Worm (Caenorhabditis elegans) whole organism, L3 larva: Measurements from ENCODE around the gene srr-8.

Experiments used
- R02D3.7 ChIP-seq: fragments of 150-350 bp; optimal IDR thresholded peaks from 2 replicates; lab custom pipeline; 2014; ENCODE audit warnings: missing biosample characterization, missing genetic modification characterization
- ZK546.5 ChIP-seq: sonication (generic microtip); optimal IDR thresholded peaks from 2 replicates; lab custom pipeline; 2017; ENCODE audit warnings: missing biosample characterization, missing genetic modification characterization
- ama-1 ChIP-seq: fragments of 150-350 bp; optimal IDR thresholded peaks from 2 replicates; lab custom pipeline; 2018
- ceh-9 ChIP-seq: sonication (generic microtip); optimal IDR thresholded peaks from 2 replicates; lab custom pipeline; 2018; ENCODE audit warnings: missing biosample characterization, missing genetic modification characterization
- daf-12 ChIP-seq: fragments of 150-350 bp; optimal IDR thresholded peaks from 2 replicates; lab custom pipeline; 2014; ENCODE audit warnings: missing biosample characterization, missing genetic modification reagents, missing genetic modification characterization
- egl-27 ChIP-seq: sonication (generic microtip); optimal IDR thresholded peaks from 4 replicates; lab custom pipeline; 2017; ENCODE audit warnings: missing biosample characterization, missing genetic modification reagents, missing genetic modification characterization
- elt-1 ChIP-seq: fragments of 150-350 bp; optimal IDR thresholded peaks from 2 replicates; lab custom pipeline; 2014; ENCODE audit warnings: missing biosample characterization, missing genetic modification characterization
- elt-2 ChIP-seq: sonication (generic microtip); optimal IDR thresholded peaks from 2 replicates; lab custom pipeline; 2016; ENCODE audit warnings: missing genetic modification reagents, mild to moderate bottlenecking, missing genetic modification characterization, missing compliant biosample characterization
- elt-3 ChIP-seq, 3 experiments: fragments of 150-350 bp in 1 of 3; sonication (generic microtip) in 2 of 3; optimal IDR thresholded peaks; 2 replicates in 2 of 3; 4 replicates in 1 of 3; lab custom pipeline; 2014 to 2017; ENCODE audit warnings: missing biosample characterization in 3 of 3, missing genetic modification characterization in 3 of 3
- eor-1 ChIP-seq, 2 experiments: fragments of 150-350 bp; optimal IDR thresholded peaks; 2 replicates each; lab custom pipeline; 2014 to 2018; ENCODE audit warnings: missing biosample characterization in 2 of 2, missing genetic modification characterization in 2 of 2
- fkh-10 ChIP-seq: sonication (generic microtip); optimal IDR thresholded peaks from 2 replicates; lab custom pipeline; 2017; ENCODE audit warnings: missing biosample characterization, missing genetic modification reagents, missing genetic modification characterization
- jun-1 ChIP-seq: fragments of 150-350 bp; optimal IDR thresholded peaks from 2 replicates; lab custom pipeline; 2014; ENCODE audit warnings: missing biosample characterization, missing genetic modification reagents, missing genetic modification characterization
- lin-15B ChIP-seq: fragments of 150-350 bp; optimal IDR thresholded peaks from 2 replicates; lab custom pipeline; 2014; ENCODE audit warnings: missing biosample characterization, missing genetic modification characterization
- lin-39 ChIP-seq: fragments of 150-350 bp; optimal IDR thresholded peaks from 2 replicates; lab custom pipeline; 2018; ENCODE audit warnings: missing biosample characterization, missing genetic modification reagents, missing genetic modification characterization
- lsy-12 ChIP-seq: sonication (generic microtip); optimal IDR thresholded peaks from 2 replicates; lab custom pipeline; 2016; ENCODE audit warnings: mild to moderate bottlenecking, missing genetic modification characterization, missing compliant biosample characterization
- mdl-1 ChIP-seq: fragments of 150-350 bp; optimal IDR thresholded peaks from 2 replicates; lab custom pipeline; 2014; ENCODE audit warnings: missing biosample characterization, missing genetic modification characterization
- mml-1 ChIP-seq: fragments of 150-350 bp; sonication (generic microtip); optimal IDR thresholded peaks from 3 replicates; lab custom pipeline; 2014; ENCODE audit warnings: missing biosample characterization, missing genetic modification characterization
- nfya-1 ChIP-seq: sonication (generic microtip); optimal IDR thresholded peaks from 2 replicates; lab custom pipeline; 2017; ENCODE audit warnings: missing genetic modification characterization, mild to moderate bottlenecking, missing compliant biosample characterization, antibody characterized with exemption, moderate library complexity; ENCODE audit not compliant: insufficient read depth
- nhr-11 ChIP-seq: fragments of 150-350 bp; optimal IDR thresholded peaks from 2 replicates; lab custom pipeline; 2014; ENCODE audit warnings: missing biosample characterization, missing genetic modification characterization
- nhr-12 ChIP-seq: fragments of 150-350 bp; optimal IDR thresholded peaks from 2 replicates; lab custom pipeline; 2014; ENCODE audit warnings: missing biosample characterization, missing genetic modification characterization
- nhr-23 ChIP-seq: fragments of 150-350 bp; optimal IDR thresholded peaks from 2 replicates; lab custom pipeline; 2014; ENCODE audit warnings: missing biosample characterization, missing genetic modification reagents, missing genetic modification characterization
- nhr-28 ChIP-seq: fragments of 150-350 bp; optimal IDR thresholded peaks from 2 replicates; lab custom pipeline; 2014; ENCODE audit warnings: missing biosample characterization, missing genetic modification characterization
- nhr-43 ChIP-seq: sonication (generic microtip); optimal IDR thresholded peaks from 2 replicates; lab custom pipeline; 2016; ENCODE audit warnings: mild to moderate bottlenecking, missing genetic modification characterization, missing compliant biosample characterization; ENCODE audit not compliant: poor library complexity, severe bottlenecking
- nhr-67 ChIP-seq: fragments of 150-350 bp; optimal IDR thresholded peaks from 2 replicates; lab custom pipeline; 2014; ENCODE audit warnings: missing biosample characterization, missing genetic modification characterization
- nhr-76 ChIP-seq: fragments of 150-350 bp; sonication (generic microtip); optimal IDR thresholded peaks from 5 replicates; lab custom pipeline; 2014; ENCODE audit warnings: missing biosample characterization, missing genetic modification characterization
- nhr-77 ChIP-seq: fragments of 150-350 bp; optimal IDR thresholded peaks from 2 replicates; lab custom pipeline; 2014; ENCODE audit warnings: missing biosample characterization, missing genetic modification characterization
- pha-4 ChIP-seq: fragments of 150-350 bp; optimal IDR thresholded peaks from 2 replicates; lab custom pipeline; 2014; ENCODE audit warnings: missing biosample characterization, missing genetic modification reagents, missing genetic modification characterization
- pqm-1 ChIP-seq: fragments of 150-350 bp; optimal IDR thresholded peaks from 2 replicates; lab custom pipeline; 2017; ENCODE audit warnings: missing biosample characterization, missing genetic modification characterization, inconsistent platforms
- sea-2 ChIP-seq: fragments of 150-350 bp; sonication (generic microtip); optimal IDR thresholded peaks from 4 replicates; lab custom pipeline; 2014; ENCODE audit warnings: missing biosample characterization, missing genetic modification reagents, missing genetic modification characterization
- skn-1 ChIP-seq: fragments of 150-350 bp; optimal IDR thresholded peaks from 2 replicates; lab custom pipeline; 2014; ENCODE audit warnings: missing biosample characterization, missing genetic modification characterization
- tbx-2 ChIP-seq: sonication (generic microtip); optimal IDR thresholded peaks from 2 replicates; lab custom pipeline; 2016; ENCODE audit warnings: mild to moderate bottlenecking, missing genetic modification characterization, missing compliant biosample characterization
- unc-62 ChIP-seq: fragments of 150-350 bp; sonication (generic microtip); optimal IDR thresholded peaks from 4 replicates; lab custom pipeline; 2014; ENCODE audit warnings: missing biosample characterization, missing genetic modification reagents, missing genetic modification characterization
- zag-1 ChIP-seq: fragments of 150-350 bp; optimal IDR thresholded peaks from 2 replicates; lab custom pipeline; 2014; ENCODE audit warnings: missing biosample characterization, missing genetic modification characterization
- ztf-11 ChIP-seq: fragments of 150-350 bp; optimal IDR thresholded peaks from 2 replicates; lab custom pipeline; 2014; ENCODE audit warnings: missing biosample characterization, missing genetic modification characterization

The srr-8 gene

ce11 chrV:5030715-5031114 lies 29.2 kb downstream of the srr-8 start, which contains the start of gene swt-7:
Gene swt-7 (minus strand): TSS chrV:5030815.
- no peak for TF ChIP-seq lsy-12 (tag; lab: Kevin White, UChicago)
- no peak for TF ChIP-seq fkh-10
- no peak for TF ChIP-seq ama-1 (lab: Kevin White, UChicago)
- no peak for TF ChIP-seq egl-27 (tag; lab: Kevin White, UChicago)

ce11 chrV:5031764-5032163 lies 30.3 kb downstream of the srr-8 start:
- TF ChIP-seq skn-1 (tag; lab: Kevin White, UChicago): no peak
- peak; percentile 66 for TF ChIP-seq elt-2 (tag; lab: Kevin White, UChicago)
- TF ChIP-seq, all 47 proteins: peak for 1

- no peak for TF ChIP-seq elt-1
- TF ChIP-seq nhr-23: peak; percentile 42
- peak; percentile 58 for TF ChIP-seq mml-1
- TF ChIP-seq daf-12 (tag; lab: Kevin White, UChicago): no peak
- TF ChIP-seq pha-4: peak; percentile 11
- no peak for TF ChIP-seq nfya-1 (tag; lab: Kevin White, UChicago)
- TF ChIP-seq lin-39: peak; percentile 0
- TF ChIP-seq lin-15B (tag; lab: Kevin White, UChicago): no peak
- TF ChIP-seq ztf-11 (tag; lab: Kevin White, UChicago): no peak
- no peak for TF ChIP-seq elt-3 (tag; optimal IDR thresholded peaks at IDR 0.05; lab: Kevin White, UChicago)
- TF ChIP-seq elt-2 (tag; lab: Kevin White, UChicago): peak; percentile 48
- TF ChIP-seq lsy-12 (tag; lab: Kevin White, UChicago): no peak
- TF ChIP-seq ZK546.5 (tag; lab: Kevin White, UChicago): no peak
- TF ChIP-seq tbx-2 (tag; lab: Kevin White, UChicago): no peak
- peak; percentile 68 for TF ChIP-seq mdl-1 (tag; lab: Kevin White, UChicago)
- peak; percentile 41 for TF ChIP-seq pqm-1 (tag; lab: Kevin White, UChicago)
- TF ChIP-seq sea-2 (GFP tag; lab: Kevin White, UChicago): no peak
- TF ChIP-seq zag-1 (tag; lab: Kevin White, UChicago): no peak
These were observed 30.7 kb downstream of the srr-8 start for ce11 chrV:5032176-5032575.

ce11 chrV:5033099-5033498 lies 31.6 kb downstream of the srr-8 start, which contains the start of gene K11D12.13:
Gene K11D12.13 (plus strand): TSS chrV:5033399.
- TF ChIP-seq elt-2 (tag; lab: Kevin White, UChicago) (no peak), nfya-1 (tag; lab: Kevin White, UChicago) (no peak), R02D3.7 (no peak), fkh-10 (no peak), nhr-67 (tag; lab: Kevin White, UChicago) (no peak), unc-62 (GFP tag; lab: Kevin White, UChicago) (no peak), nhr-76 (tag; lab: Kevin White, UChicago) (no peak), pqm-1 (tag; lab: Kevin White, UChicago) (no peak), jun-1 (tag; lab: Kevin White, UChicago) (no peak), ceh-9 (tag; lab: Kevin White, UChicago) (no peak), nhr-11 (no peak), nhr-28 (tag; lab: Kevin White, UChicago) (no peak), ztf-11 (tag; lab: Kevin White, UChicago) (no peak), eor-1 (tag; optimal IDR thresholded peaks at IDR 0.05; lab: Kevin White, UChicago) (no peak), nhr-77 (tag; lab: Kevin White, UChicago) (no peak), elt-3 (tag; optimal IDR thresholded peaks at IDR 0.05; lab: Kevin White, UChicago) (no peak), nhr-43 (no peak), lin-39 (no peak)

ce11 chrV:5035058-5035457 lies 33.6 kb downstream of the srr-8 start, which contains the start of gene K11D12.6:
Gene K11D12.6 (minus strand): TSS chrV:5035158.
- TF ChIP-seq nhr-12 (tag; lab: Kevin White, UChicago) (no peak), nhr-11 (no peak), tbx-2 (tag; lab: Kevin White, UChicago) (no peak), ztf-11 (tag; lab: Kevin White, UChicago) (no peak), nfya-1 (tag; lab: Kevin White, UChicago) (no peak), daf-12 (tag; lab: Kevin White, UChicago) (no peak), nhr-43 (no peak), ZK546.5 (tag; lab: Kevin White, UChicago) (no peak), elt-3 (tag; optimal IDR thresholded peaks at IDR 0.05; lab: Kevin White, UChicago) (no peak), fkh-10 (no peak)
- TF ChIP-seq, all 47 proteins: peak for 0
